Worm (Caenorhabditis elegans): ENCODE measurements around the gene Y53F4B.43.
A peak's percentile ranks its signal among the peaks of the same experiment; 100 is the strongest.

Y53F4B.43 gene

ce11 chrII:15010366-15011235 is 22.3 kb downstream of the Y53F4B.43 start, which contains the start of the genes Y53F4B.9 and Y53F4B.11 (continued):
- TF ChIP-seq dpl-1 (GFP tag; optimal IDR thresholded peaks at IDR 0.05) (peak; percentile 99), lin-54 (GFP tag; optimal IDR thresholded peaks at IDR 0.05) (peak; percentile 100), snpc-1.1 (tag; optimal IDR thresholded peaks at IDR 0.05; ENCODE audit: insufficient read depth) (peak; percentile 66), lin-40 (tag; optimal IDR thresholded peaks at IDR 0.05) (peak; percentile 52), chd-7 (tag; optimal IDR thresholded peaks at IDR 0.05) (no peak), F23B12.7 (tag; optimal IDR thresholded peaks at IDR 0.05; ENCODE audit: insufficient read depth) (peak; percentile 72), F52B5.7 (tag; optimal IDR thresholded peaks at IDR 0.05) (no peak), nhr-27 (tag; optimal IDR thresholded peaks at IDR 0.05) (no peak), dox-1 (GFP tag; IDR thresholded peaks at IDR 0.05) (peak; percentile 95), egl-44 (GFP tag; IDR thresholded peaks at IDR 0.05) (no peak), bed-1 (GFP tag; IDR thresholded peaks at IDR 0.05) (no peak), nfya-1 (tag; optimal IDR thresholded peaks at IDR 0.05; ENCODE audit: borderline replicate concordance, insufficient read depth) (no peak), T26A5.8 (tag; optimal IDR thresholded peaks at IDR 0.05) (no peak), nhr-90 (tag; optimal IDR thresholded peaks at IDR 0.05) (no peak), B0336.3 (GFP tag; IDR thresholded peaks at IDR 0.05) (peak; percentile 92), mcd-1 (GFP tag; IDR thresholded peaks at IDR 0.05) (peak; percentile 98), akir-1 (GFP tag; optimal IDR thresholded peaks at IDR 0.05) (no peak), sptf-2 (GFP tag; optimal IDR thresholded peaks at IDR 0.05) (no peak), unc-62 (GFP tag; optimal IDR thresholded peaks at IDR 0.05) (no peak), nhr-120 (GFP tag; IDR thresholded peaks at IDR 0.05) (no peak), F33H1.4 (GFP tag; IDR thresholded peaks at IDR 0.05) (peak; percentile 88), let-607 (tag; optimal IDR thresholded peaks at IDR 0.05) (no peak), ekl-4 (GFP tag; IDR thresholded peaks at IDR 0.05) (peak; percentile 88), pbrm-1 (GFP tag; IDR thresholded peaks at IDR 0.05) (peak; percentile 87; the same call in 1 of the 2 replicates), zim-3 (tag; optimal IDR thresholded peaks at IDR 0.05) (no peak), Y56A3A.18 (GFP tag; IDR thresholded peaks at IDR 0.05) (peak; percentile 30; the same call in 1 of the 2 replicates), bed-2 (GFP tag; IDR thresholded peaks at IDR 0.05) (0 out of 2 replicates have a peak, but pooled peaks have one; percentile 49), egrh-3 (GFP tag; IDR thresholded peaks at IDR 0.05) (peak; percentile 32; the same call in 1 of the 2 replicates), lir-1 (GFP tag; conservative IDR thresholded peaks at IDR 0.05) (peak; percentile 77), ztf-28 (GFP tag; IDR thresholded peaks at IDR 0.05) (peak; percentile 75; the same call in 1 of the 2 replicates), madf-3 (GFP tag; IDR thresholded peaks at IDR 0.05) (peak; percentile 94), ceh-91 (GFP tag; IDR thresholded peaks at IDR 0.05) (peak; percentile 97), cebp-1 (GFP tag; IDR thresholded peaks at IDR 0.05) (peak; percentile 65), cebp-1 (tag; optimal IDR thresholded peaks at IDR 0.05) (peak; percentile 61), snpc-1.3 (tag; optimal IDR thresholded peaks at IDR 0.05; ENCODE audit: insufficient read depth) (peak; percentile 23), hrde-1 (tag; optimal IDR thresholded peaks at IDR 0.05; ENCODE audit: borderline replicate concordance) (no peak), mel-28 (tag; optimal IDR thresholded peaks at IDR 0.05; ENCODE audit: borderline replicate concordance) (no peak), ets-4 (GFP tag; optimal IDR thresholded peaks at IDR 0.05) (no peak), hlh-12 (tag; optimal IDR thresholded peaks at IDR 0.05) (no peak), F37B4.10 (GFP tag; IDR thresholded peaks at IDR 0.05) (no peak), nhr-179 (tag; optimal IDR thresholded peaks at IDR 0.05) (no peak), pha-4 (tag; optimal IDR thresholded peaks at IDR 0.05) (peak; percentile 15), F22D6.2 (tag; optimal IDR thresholded peaks at IDR 0.05) (no peak), attf-6 (GFP tag; IDR thresholded peaks at IDR 0.05) (peak; percentile 81), K12H6.12 (tag; optimal IDR thresholded peaks at IDR 0.05) (no peak), tlf-1 (GFP tag; optimal IDR thresholded peaks at IDR 0.05) (peak; percentile 90)

Data from whole organism, young adult.